Fruit fly (Drosophila melanogaster) whole organism, embryonic: ENCODE data around the gene Dora.

Experiments used
- Bdp1 ChIP-seq: fragments of 200-800 bp; sonication (Bioruptor generic); optimal IDR thresholded peaks from 3 replicates; lab custom pipeline; 2016; ENCODE audit warnings: missing biosample characterization, missing genetic modification characterization
- CG10147 ChIP-seq: fragments of 200-800 bp; sonication (Bioruptor generic); optimal IDR thresholded peaks from 2 replicates; lab custom pipeline; 2019; ENCODE audit warnings: missing biosample characterization, mild to moderate bottlenecking, missing genetic modification characterization, moderate library complexity
- CG10209 ChIP-seq: fragments of 200-800 bp; sonication (Bioruptor generic); optimal IDR thresholded peaks from 3 replicates; lab custom pipeline; 2017; ENCODE audit warnings: missing biosample characterization, mild to moderate bottlenecking, missing genetic modification characterization, missing genetic modification reagents
- CG10462 ChIP-seq: fragments of 200-800 bp; sonication (Bioruptor generic); optimal IDR thresholded peaks from 2 replicates; lab custom pipeline; 2016; ENCODE audit warnings: missing biosample characterization, missing genetic modification characterization
- CG15696 ChIP-seq: fragments of 200-800 bp; sonication (Bioruptor generic); optimal IDR thresholded peaks from 2 replicates; lab custom pipeline; 2019; ENCODE audit warnings: missing biosample characterization, mild to moderate bottlenecking, missing genetic modification characterization, moderate library complexity
- CG17802 ChIP-seq: fragments of 200-800 bp; sonication (Bioruptor generic); optimal IDR thresholded peaks from 2 replicates; lab custom pipeline; 2018; ENCODE audit warnings: missing biosample characterization, mild to moderate bottlenecking, missing genetic modification characterization, moderate library complexity
- CG17829 ChIP-seq: fragments of 200-800 bp; optimal IDR thresholded peaks from 2 replicates; lab custom pipeline; 2019; ENCODE audit warnings: missing biosample characterization, mild to moderate bottlenecking, missing genetic modification characterization, moderate library complexity
- CG18599 ChIP-seq: fragments of 200-800 bp; sonication (Bioruptor generic); optimal IDR thresholded peaks from 3 replicates; lab custom pipeline; 2017; ENCODE audit warnings: missing biosample characterization, missing genetic modification characterization, mild to moderate bottlenecking, moderate library complexity, missing genetic modification reagents
- CG2199 ChIP-seq: fragments of 200-800 bp; sonication (Bioruptor generic); IDR thresholded peaks from 3 replicates; pipeline ENCODE4 v1.3.6; 2022; ENCODE audit warnings: missing biosample characterization, missing genetic modification characterization
- CG30403 ChIP-seq: fragments of 200-800 bp; sonication (Bioruptor generic); optimal IDR thresholded peaks from 3 replicates; lab custom pipeline; 2016; ENCODE audit warnings: missing biosample characterization, missing genetic modification characterization
- CG33557 ChIP-seq: fragments of 200-800 bp; sonication (Bioruptor generic); optimal IDR thresholded peaks from 2 replicates; lab custom pipeline; 2019; ENCODE audit warnings: missing biosample characterization, mild to moderate bottlenecking, missing genetic modification characterization, moderate library complexity
- CG3726 ChIP-seq: fragments of 200-800 bp; sonication (Bioruptor generic); IDR thresholded peaks from 3 replicates; pipeline ENCODE4, ENCODE4 v1.3.6; 2022; ENCODE audit warnings: missing biosample characterization, missing genetic modification characterization
- CG4424 ChIP-seq: fragments of 200-800 bp; sonication (Bioruptor generic); optimal IDR thresholded peaks from 3 replicates; lab custom pipeline; 2016; ENCODE audit warnings: missing biosample characterization, missing genetic modification characterization
- CG4617 ChIP-seq: fragments of 200-800 bp; sonication (Bioruptor generic); optimal IDR thresholded peaks from 3 replicates; lab custom pipeline; 2016; ENCODE audit warnings: missing biosample characterization, missing genetic modification characterization, borderline replicate concordance
- CG4854 ChIP-seq: fragments of 200-800 bp; sonication (Bioruptor generic); optimal IDR thresholded peaks from 2 replicates; lab custom pipeline; 2016; ENCODE audit warnings: missing biosample characterization, missing genetic modification characterization, inconsistent platforms
- CG5953 ChIP-seq: fragments of 200-800 bp; sonication (Bioruptor generic); IDR thresholded peaks from 2 replicates; pipeline ENCODE4 v1.3.6; 2022; ENCODE audit warnings: missing biosample characterization, missing genetic modification characterization
- CG6765 ChIP-seq: fragments of 200-800 bp; sonication (Bioruptor generic); optimal IDR thresholded peaks from 3 replicates; lab custom pipeline; 2017; ENCODE audit warnings: missing biosample characterization, mild to moderate bottlenecking, missing genetic modification characterization
- CG7839 ChIP-seq: fragments of 200-800 bp; sonication (Bioruptor generic); optimal IDR thresholded peaks from 3 replicates; lab custom pipeline; 2018; ENCODE audit warnings: missing biosample characterization, mild to moderate bottlenecking, missing genetic modification characterization, moderate library complexity
- CG8089 ChIP-seq: fragments of 200-800 bp; sonication (Bioruptor generic); optimal IDR thresholded peaks from 3 replicates; lab custom pipeline; 2016; ENCODE audit warnings: missing biosample characterization, missing genetic modification characterization
- CG8359 ChIP-seq: fragments of 200-800 bp; sonication (Bioruptor generic); optimal IDR thresholded peaks from 2 replicates; lab custom pipeline; 2017; ENCODE audit warnings: missing biosample characterization, mild to moderate bottlenecking, missing genetic modification characterization, borderline replicate concordance
- CG8388 ChIP-seq: fragments of 200-800 bp; sonication (Bioruptor generic); optimal IDR thresholded peaks from 2 replicates; lab custom pipeline; 2019; ENCODE audit warnings: missing biosample characterization, mild to moderate bottlenecking, missing genetic modification characterization, moderate library complexity
- CG9727 ChIP-seq: fragments of 200-800 bp; sonication (Bioruptor generic); optimal IDR thresholded peaks from 3 replicates; lab custom pipeline; 2017; ENCODE audit warnings: missing biosample characterization, mild to moderate bottlenecking, missing genetic modification characterization
- Camta ChIP-seq: fragments of 200-800 bp; sonication (Bioruptor generic); optimal IDR thresholded peaks from 2 replicates; lab custom pipeline; 2016; ENCODE audit warnings: missing biosample characterization, missing genetic modification characterization
- Dbx ChIP-seq: fragments of 200-800 bp; sonication (Bioruptor generic); IDR thresholded peaks from 3 replicates; pipeline ENCODE4 v1.3.6; 2022; ENCODE audit warnings: missing biosample characterization, missing genetic modification characterization
- Dip3 ChIP-seq: fragments of 200-800 bp; sonication (Bioruptor generic); optimal IDR thresholded peaks from 3 replicates; lab custom pipeline; 2016; ENCODE audit warnings: missing biosample characterization, missing genetic modification characterization
- Doc2 ChIP-seq: fragments of 200-800 bp; sonication (Bioruptor generic); IDR thresholded peaks from 2 replicates; pipeline ENCODE4 v1.3.6; 2022; ENCODE audit warnings: missing biosample characterization, missing genetic modification characterization
- H15 ChIP-seq: fragments of 200-800 bp; sonication (Bioruptor generic); IDR thresholded peaks from 3 replicates; pipeline ENCODE4 v1.3.6; 2022; ENCODE audit warnings: missing biosample characterization, missing genetic modification characterization
- Lim3 ChIP-seq: fragments of 200-800 bp; sonication (Bioruptor generic); IDR thresholded peaks from 2 replicates; pipeline ENCODE4 v1.3.6; 2022; ENCODE audit warnings: missing biosample characterization, missing genetic modification characterization
- MESR4 ChIP-seq: fragments of 200-800 bp; sonication (Bioruptor generic); optimal IDR thresholded peaks from 2 replicates; lab custom pipeline; 2018; ENCODE audit warnings: missing biosample characterization, mild to moderate bottlenecking, missing genetic modification characterization, moderate library complexity
- MTF-1 ChIP-seq: fragments of 200-800 bp; sonication (Bioruptor generic); optimal IDR thresholded peaks from 2 replicates; lab custom pipeline; 2018; ENCODE audit warnings: missing biosample characterization, mild to moderate bottlenecking, missing genetic modification characterization, borderline replicate concordance
- NK7.1 ChIP-seq: fragments of 200-800 bp; sonication (Bioruptor generic); optimal IDR thresholded peaks from 3 replicates; lab custom pipeline; 2016; ENCODE audit warnings: missing biosample characterization, missing genetic modification characterization
- Nf-YB ChIP-seq: fragments of 200-800 bp; sonication (Bioruptor generic); optimal IDR thresholded peaks from 3 replicates; lab custom pipeline; 2019; ENCODE audit warnings: missing biosample characterization, mild to moderate bottlenecking, missing genetic modification characterization, moderate library complexity
- Sin3A ChIP-seq: fragments of >200 bp; optimal IDR thresholded peaks from 2 replicates; lab custom pipeline; 2018
- al ChIP-seq: fragments of 200-800 bp; sonication (Bioruptor generic); IDR thresholded peaks from 2 replicates; pipeline ENCODE4 v1.3.6; 2022; ENCODE audit warnings: missing biosample characterization, missing genetic modification characterization
- chif ChIP-seq, 2 experiments: fragments of 200-800 bp; sonication (Bioruptor generic); optimal IDR thresholded peaks; 3 replicates each; lab custom pipeline; 2016; ENCODE audit warnings: missing biosample characterization in 2 of 2, missing genetic modification characterization in 2 of 2
- corto ChIP-seq: fragments of 200-800 bp; sonication (Bioruptor generic); optimal IDR thresholded peaks from 2 replicates; lab custom pipeline; 2016; ENCODE audit warnings: missing biosample characterization, mild to moderate bottlenecking, missing genetic modification characterization, moderate library complexity
- crp ChIP-seq, 2 experiments: fragments of 200-800 bp; sonication (Bioruptor generic); optimal IDR thresholded peaks; 2 replicates in 1 of 2; 3 replicates in 1 of 2; lab custom pipeline; 2017; ENCODE audit warnings: missing biosample characterization in 2 of 2, missing genetic modification characterization in 2 of 2, mild to moderate bottlenecking in 1 of 2, moderate library complexity in 1 of 2
- ems ChIP-seq: fragments of 200-800 bp; sonication (Bioruptor generic); optimal IDR thresholded peaks from 3 replicates; lab custom pipeline; 2016; ENCODE audit warnings: missing biosample characterization, missing genetic modification characterization
- ftz-f1 ChIP-seq: fragments of 200-800 bp; sonication (Bioruptor generic); optimal IDR thresholded peaks from 2 replicates; lab custom pipeline; 2016; ENCODE audit warnings: missing biosample characterization, missing genetic modification characterization
- gro ChIP-seq: fragments of 200-800 bp; sonication (Bioruptor generic); optimal IDR thresholded peaks from 2 replicates; lab custom pipeline; 2016; ENCODE audit warnings: missing biosample characterization, missing genetic modification characterization
- h ChIP-seq: fragments of >200 bp; optimal IDR thresholded peaks from 2 replicates; lab custom pipeline; 2017
- hkb ChIP-seq, 2 experiments: fragments of 200-800 bp in 1 of 2; fragments of >200 bp in 1 of 2; sonication (Bioruptor generic) in 1 of 2; IDR thresholded peaks in 1 of 2; optimal IDR thresholded peaks in 1 of 2; 2 replicates each; pipeline versions ENCODE4 v1.3.6 to Lab custom; 2017 to 2022; ENCODE audit warnings: missing biosample characterization in 1 of 2, missing genetic modification characterization in 1 of 2
- inv ChIP-seq: fragments of 200-800 bp; sonication (Bioruptor generic); IDR thresholded peaks from 2 replicates; pipeline ENCODE4 v1.3.6; 2022; ENCODE audit warnings: missing biosample characterization, missing genetic modification characterization; ENCODE audit not compliant: partially characterized antibody
- schlank ChIP-seq: fragments of 200-800 bp; sonication (Bioruptor generic); optimal IDR thresholded peaks from 2 replicates; lab custom pipeline; 2018; ENCODE audit warnings: missing biosample characterization, mild to moderate bottlenecking, missing genetic modification characterization
- sens ChIP-seq: fragments of 200-800 bp; sonication (Bioruptor generic); peaks from one replicate; lab custom pipeline; 2016; ENCODE audit warnings: missing biosample characterization, missing genetic modification characterization
- sens-2 ChIP-seq: fragments of 200-800 bp; sonication (Bioruptor generic); IDR thresholded peaks from 2 replicates; pipeline ENCODE4 v1.3.6; 2022; ENCODE audit warnings: missing biosample characterization, missing genetic modification characterization
- seq ChIP-seq: fragments of 200-800 bp; sonication (Bioruptor generic); IDR thresholded peaks from 2 replicates; pipeline ENCODE4 v1.3.6; 2022; ENCODE audit warnings: missing biosample characterization, missing genetic modification characterization
- slbo ChIP-seq: fragments of 200-800 bp; sonication (Bioruptor generic); IDR thresholded peaks from 2 replicates; pipeline ENCODE4 v1.3.6; 2022; ENCODE audit warnings: missing biosample characterization, missing genetic modification characterization
- ssp ChIP-seq: fragments of 200-800 bp; sonication (Bioruptor generic); IDR thresholded peaks from 2 replicates; pipeline ENCODE4 v1.3.6; 2022; ENCODE audit warnings: missing biosample characterization, missing genetic modification characterization
- sug ChIP-seq: fragments of 200-800 bp; optimal IDR thresholded peaks from 2 replicates; lab custom pipeline; 2019; ENCODE audit warnings: missing biosample characterization, mild to moderate bottlenecking, missing genetic modification characterization, moderate library complexity
- vnd ChIP-seq: fragments of 200-800 bp; sonication (Bioruptor generic); IDR thresholded peaks from 3 replicates; pipeline ENCODE4 v1.3.6; 2022; ENCODE audit warnings: missing biosample characterization, missing genetic modification characterization; ENCODE audit not compliant: partially characterized antibody
- zfh2 ChIP-seq: fragments of 200-800 bp; sonication (Bioruptor generic); optimal IDR thresholded peaks from 2 replicates; lab custom pipeline; 2016; ENCODE audit warnings: missing biosample characterization, missing genetic modification characterization

Gene Dora

DNA sequence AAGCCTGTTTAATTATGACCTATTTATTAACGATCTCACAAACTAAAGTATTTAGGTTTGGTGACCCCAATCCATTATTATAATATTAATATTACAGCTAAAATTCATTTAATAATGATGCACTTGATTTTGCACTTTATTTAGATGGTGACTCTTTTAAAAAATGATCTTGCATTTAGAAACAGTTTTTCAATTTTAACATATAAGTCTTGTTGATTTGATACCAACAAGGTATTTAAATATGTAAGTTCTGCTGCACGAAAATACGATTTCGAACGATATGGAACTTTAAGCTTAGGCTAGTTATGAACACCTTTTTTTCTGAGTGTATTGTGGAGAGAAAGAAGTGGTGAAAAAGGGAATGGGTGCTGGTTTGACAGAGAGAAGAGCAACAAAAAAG lies 50.4 kb downstream of the Dora start (continued):
- TF ChIP-seq NK7.1 (GFP tag; lab: Kevin White, UChicago) (no peak), MTF-1 (no peak), CG17802 (no peak), h (lab: Kevin White, UChicago) (no peak), crp (GFP tag; optimal IDR thresholded peaks at IDR 0.05; lab: Kevin White, UChicago) (no peak), corto (GFP tag; lab: Kevin White, UChicago) (no peak), H15 (GFP tag; lab: Robert Waterston, UW) (no peak), seq (no peak), CG10147 (GFP tag; lab: Kevin White, UChicago) (no peak), CG4854 (GFP tag; lab: Kevin White, UChicago) (no peak), Bdp1 (no peak), Dip3 (GFP tag; lab: Kevin White, UChicago) (no peak), sug (no peak), sens (peak; percentile 24), CG18599 (GFP tag; lab: Kevin White, UChicago) (no peak), Nf-YB (no peak), sens-2 (GFP tag; lab: Robert Waterston, UW) (no peak), Doc2 (GFP tag; lab: Robert Waterston, UW) (no peak), inv (GFP tag; lab: Robert Waterston, UW) (no peak), Sin3A (no peak), CG3726 (GFP tag; lab: Robert Waterston, UW) (0 out of 3 replicates have a peak, but pooled peaks have one; percentile 33), MESR4 (GFP tag; lab: Kevin White, UChicago) (no peak), Dbx (no peak), zfh2 (GFP tag; lab: Kevin White, UChicago) (no peak), gro (GFP tag; lab: Kevin White, UChicago) (no peak), vnd (no peak), schlank (tag; lab: Kevin White, UChicago) (no peak), CG10209 (GFP tag; lab: Kevin White, UChicago) (no peak), al (GFP tag; lab: Robert Waterston, UW) (no peak), CG30403 (peak; percentile 19), CG2199 (GFP tag; lab: Robert Waterston, UW) (no peak), CG10462 (GFP tag; lab: Kevin White, UChicago) (no peak), hkb (optimal IDR thresholded peaks at IDR 0.05; lab: Kevin White, UChicago) (no peak), hkb (GFP tag; IDR thresholded peaks at IDR 0.05; lab: Robert Waterston, UW) (no peak), CG33557 (GFP tag; lab: Kevin White, UChicago) (no peak), CG15696 (tag; lab: Kevin White, UChicago) (no peak), CG9727 (peak; percentile 11), ssp (GFP tag; lab: Robert Waterston, UW) (no peak), CG7839 (tag; lab: Kevin White, UChicago) (peak; percentile 24), CG8388 (GFP tag; lab: Kevin White, UChicago) (peak; percentile 13), CG17829 (tag; lab: Kevin White, UChicago) (peak; percentile 23), Camta (GFP tag; lab: Kevin White, UChicago) (no peak), ftz-f1 (GFP tag; lab: Kevin White, UChicago) (no peak), CG6765 (no peak), ems (no peak), CG4424 (GFP tag; lab: Kevin White, UChicago) (peak; percentile 16), CG8359 (GFP tag; lab: Kevin White, UChicago) (no peak), chif (GFP tag; optimal IDR thresholded peaks at IDR 0.05; lab: Kevin White, UChicago) (no peak), CG4617 (GFP tag; lab: Kevin White, UChicago) (no peak), slbo (GFP tag; lab: Robert Waterston, UW) (no peak), CG5953 (GFP tag; lab: Robert Waterston, UW) (no peak), CG8089 (no peak), Lim3 (GFP tag; lab: Robert Waterston, UW) (no peak)
